Worm (Caenorhabditis elegans): Measurements from ENCODE around the gene cct-7.

- TF ChIP-seq R02D3.7 (tag; optimal IDR thresholded peaks at IDR 0.05) (no peak), php-3 (GFP tag; IDR thresholded peaks at IDR 0.05) (no peak), skn-1 (tag; optimal IDR thresholded peaks at IDR 0.05) (no peak), unc-62 (GFP tag; optimal IDR thresholded peaks at IDR 0.05 in 1 of 2) (no peak), unc-62 (tag; optimal IDR thresholded peaks at IDR 0.05) (no peak), lin-39 (tag; optimal IDR thresholded peaks at IDR 0.05) (no peak), vab-7 (GFP tag; IDR thresholded peaks at IDR 0.05) (no peak), rbr-2 (tag; optimal IDR thresholded peaks at IDR 0.05) (no peak), ceh-62 (tag; optimal IDR thresholded peaks at IDR 0.05) (no peak), dve-1 (tag; optimal IDR thresholded peaks at IDR 0.05; ENCODE audit: insufficient read depth) (no peak), mdl-1 (tag; optimal IDR thresholded peaks at IDR 0.05) (no peak), ces-1 (GFP tag; optimal IDR thresholded peaks at IDR 0.05) (no peak), unc-130 (GFP tag; optimal IDR thresholded peaks at IDR 0.05) (peak; percentile 54), arid-1 (GFP tag; conservative IDR thresholded peaks at IDR 0.05) (no peak), egl-27 (tag; optimal IDR thresholded peaks at IDR 0.05) (no peak)
These were observed 1.5 kb upstream of the cct-7 start for ce11 chrV:1870515-1870940.
